Worm (Caenorhabditis elegans): Measurements from ENCODE around the gene K07F5.17.

ce11 chrIV:9864778-9865177 lies 22.6 kb downstream of the K07F5.17 start, which contains the start of the genes K07F5.15 and K07F5.22:
- TF ChIP-seq atf-7 (tag; optimal IDR thresholded peaks at IDR 0.05) (no peak), zim-3 (tag; optimal IDR thresholded peaks at IDR 0.05) (no peak), egl-44 (GFP tag; IDR thresholded peaks at IDR 0.05) (no peak), nfya-2 (GFP tag; IDR thresholded peaks at IDR 0.05) (no peak), F22D6.2 (tag; optimal IDR thresholded peaks at IDR 0.05) (no peak), ceh-79 (tag; optimal IDR thresholded peaks at IDR 0.05) (no peak), pbrm-1 (GFP tag; IDR thresholded peaks at IDR 0.05) (no peak), C17E4.6 (GFP tag; IDR thresholded peaks at IDR 0.05) (no peak), ZK185.1 (tag; optimal IDR thresholded peaks at IDR 0.05; ENCODE audit: poor library complexity, severe bottlenecking) (no peak)
